Worm (Caenorhabditis elegans) whole organism, midembryonic: ENCODE measurements around the gene old-1.

Experiments
- T22C8.4 ChIP-seq: fragments of 200-800 bp; sonication (Bioruptor generic); IDR thresholded peaks from 2 replicates; pipeline ENCODE4 v1.3.6; 2022; ENCODE audit warnings: missing genetic modification characterization, missing compliant biosample characterization
- cog-1 ChIP-seq: sonication (generic microtip); optimal IDR thresholded peaks from 2 replicates; lab custom pipeline; 2016; ENCODE audit warnings: missing genetic modification characterization, missing compliant biosample characterization
- flt-1 ChIP-seq: fragments of 200-800 bp; sonication (Bioruptor generic); IDR thresholded peaks from 2 replicates; pipeline ENCODE4 v1.3.6; 2022; ENCODE audit warnings: missing genetic modification characterization, missing compliant biosample characterization
- klf-2 ChIP-seq: fragments of 200-800 bp; sonication (Bioruptor generic); conservative IDR thresholded peaks from 2 replicates; pipeline ENCODE4 v1.3.6; 2022; ENCODE audit warnings: missing genetic modification reagents, missing genetic modification characterization, missing compliant biosample characterization
- med-1 ChIP-seq: sonication (generic microtip); optimal IDR thresholded peaks from 2 replicates; lab custom pipeline; 2017; ENCODE audit warnings: missing genetic modification characterization, mild to moderate bottlenecking, missing compliant biosample characterization, antibody characterized with exemption, missing genetic modification reagents; ENCODE audit not compliant: insufficient read depth
- ref-1 ChIP-seq: fragments of 200-800 bp; sonication (Bioruptor generic); conservative IDR thresholded peaks from 2 replicates; pipeline ENCODE4 v1.3.6; 2022; ENCODE audit warnings: missing genetic modification reagents, missing genetic modification characterization, missing compliant biosample characterization
- ztf-29 ChIP-seq: fragments of 200-800 bp; sonication (Bioruptor generic); IDR thresholded peaks from 2 replicates; pipeline ENCODE4 v1.3.6; 2022; ENCODE audit warnings: missing genetic modification reagents, missing genetic modification characterization, missing compliant biosample characterization

DNA sequence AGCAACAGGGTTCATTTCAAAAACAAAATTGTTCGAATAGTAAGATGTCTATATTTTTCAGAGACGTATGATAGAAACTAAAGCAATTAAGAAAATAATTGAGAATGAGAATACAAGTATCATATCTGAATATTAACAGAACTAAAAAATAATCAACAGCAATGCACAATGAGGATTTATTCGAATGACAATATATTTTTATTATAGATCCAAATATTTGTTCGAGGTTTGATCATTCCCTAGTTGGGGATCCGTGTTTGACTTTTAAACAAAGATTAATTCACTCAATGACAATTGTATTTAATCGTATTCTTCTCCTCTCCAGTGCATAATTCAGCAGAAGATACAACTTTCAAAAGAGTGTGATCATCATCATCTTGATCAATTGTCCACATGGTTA lies 6.4 kb downstream of the old-1 start, which contains the start of gene C08H9.18:
- no peak for TF ChIP-seq flt-1 (GFP tag; lab: Robert Waterston, UW)
- TF ChIP-seq klf-2 (GFP tag; lab: Robert Waterston, UW), result no peak
- no peak for TF ChIP-seq med-1
- TF ChIP-seq cog-1 (tag; lab: Kevin White, UChicago), result no peak
- TF ChIP-seq ztf-29 (GFP tag; lab: Robert Waterston, UW), result no peak
- TF ChIP-seq T22C8.4 (GFP tag; lab: Robert Waterston, UW), result no peak
- no peak for TF ChIP-seq ref-1 (GFP tag; lab: Robert Waterston, UW)
